Worm (Caenorhabditis elegans) whole organism, L1 larva: ENCODE results near the gene ari-2.

ENCODE experiments used
- C04F5.9 ChIP-seq: sonication (generic microtip); optimal IDR thresholded peaks from 2 replicates; lab custom pipeline; 2016; ENCODE audit warnings: missing genetic modification characterization, missing compliant biosample characterization
- C16A3.4 ChIP-seq: fragments of 150-350 bp; optimal IDR thresholded peaks from 2 replicates; lab custom pipeline; 2014; ENCODE audit warnings: missing biosample characterization, missing genetic modification characterization
- aha-1 ChIP-seq: fragments of 150-350 bp; optimal IDR thresholded peaks from 2 replicates; lab custom pipeline; 2014; ENCODE audit warnings: missing biosample characterization, missing genetic modification characterization
- ama-1 ChIP-seq: fragments of 150-350 bp; optimal IDR thresholded peaks from 2 replicates; lab custom pipeline; 2014
- blmp-1 ChIP-seq: fragments of 150-350 bp; optimal IDR thresholded peaks from 2 replicates; lab custom pipeline; 2014; ENCODE audit warnings: missing biosample characterization, missing genetic modification characterization
- ceh-82 ChIP-seq, 3 experiments: fragments of 150-350 bp in 1 of 3; sonication (generic microtip) in 2 of 3; optimal IDR thresholded peaks; 2 replicates each; lab custom pipeline; 2014 to 2017; ENCODE audit warnings: missing biosample characterization in 3 of 3, missing genetic modification characterization in 3 of 3
- ceh-90 ChIP-seq: sonication (generic microtip); optimal IDR thresholded peaks from 2 replicates; lab custom pipeline; 2016; ENCODE audit warnings: missing genetic modification characterization, missing compliant biosample characterization
- dsc-1 ChIP-seq: sonication (generic microtip); optimal IDR thresholded peaks from 2 replicates; lab custom pipeline; 2016; ENCODE audit warnings: mild to moderate bottlenecking, missing genetic modification characterization, missing compliant biosample characterization
- efl-1 ChIP-seq, 4 experiments: fragments of 150-350 bp; optimal IDR thresholded peaks in 3 of 4; peaks in 1 of 4; 1 replicate in 1 of 4; 2 replicates in 3 of 4; lab custom pipeline; 2014; ENCODE audit warnings: missing biosample characterization in 2 of 4, missing genetic modification characterization in 2 of 4, missing genetic modification reagents in 2 of 4
- efl-3 ChIP-seq: fragments of 200-800 bp; sonication (Bioruptor generic); optimal IDR thresholded peaks from 2 replicates; lab custom pipeline; 2018; ENCODE audit warnings: mild to moderate bottlenecking, missing genetic modification characterization, missing compliant biosample characterization
- egl-27 ChIP-seq, 2 experiments: fragments of 150-350 bp in 1 of 2; sonication (generic microtip); optimal IDR thresholded peaks; 3 replicates each; lab custom pipeline; 2017 to 2018; ENCODE audit warnings: missing biosample characterization in 2 of 2, missing genetic modification characterization in 2 of 2, missing genetic modification reagents in 2 of 2
- elt-3 ChIP-seq, 6 experiments: fragments of 150-350 bp in 1 of 6; sonication (generic microtip); optimal IDR thresholded peaks; 2 replicates each; lab custom pipeline; 2017 to 2018; ENCODE audit warnings: missing biosample characterization in 6 of 6, missing genetic modification characterization in 6 of 6, inconsistent platforms in 1 of 6
- ets-5 ChIP-seq: fragments of 200-800 bp; sonication (Bioruptor generic); IDR thresholded peaks from 2 replicates; pipeline ENCODE4 v1.3.6; 2022; ENCODE audit warnings: missing genetic modification characterization, missing compliant biosample characterization
- fkh-4 ChIP-seq: sonication (generic microtip); optimal IDR thresholded peaks from 2 replicates; lab custom pipeline; 2016; ENCODE audit warnings: missing compliant biosample characterization, missing genetic modification characterization, borderline replicate concordance
- hlh-17 ChIP-seq: fragments of 200-800 bp; sonication (Bioruptor generic); optimal IDR thresholded peaks from 2 replicates; lab custom pipeline; 2018; ENCODE audit warnings: missing genetic modification characterization, mild to moderate bottlenecking, missing compliant biosample characterization, moderate library complexity, borderline replicate concordance
- hpl-2 ChIP-seq: fragments of 150-350 bp; optimal IDR thresholded peaks from 2 replicates; lab custom pipeline; 2014; ENCODE audit warnings: missing biosample characterization, missing genetic modification reagents, missing genetic modification characterization
- lin-14 ChIP-seq: fragments of 200-800 bp; sonication (Bioruptor generic); optimal IDR thresholded peaks from 2 replicates; lab custom pipeline; 2018; ENCODE audit warnings: mild to moderate bottlenecking, missing genetic modification characterization, moderate library complexity, missing compliant biosample characterization
- lin-39 ChIP-seq: fragments of 150-350 bp; optimal IDR thresholded peaks from 2 replicates; lab custom pipeline; 2014; ENCODE audit warnings: missing biosample characterization, missing genetic modification reagents, missing genetic modification characterization
- lir-3 ChIP-seq: sonication (generic microtip); optimal IDR thresholded peaks from 2 replicates; lab custom pipeline; 2016; ENCODE audit warnings: mild to moderate bottlenecking, missing genetic modification characterization, moderate library complexity, missing compliant biosample characterization; ENCODE audit not compliant: poor library complexity
- lsy-2 ChIP-seq, 2 experiments: fragments of 150-350 bp; optimal IDR thresholded peaks; 2 replicates each; lab custom pipeline; 2014; ENCODE audit warnings: missing biosample characterization in 2 of 2, missing genetic modification characterization in 2 of 2
- mep-1 ChIP-seq: fragments of 150-350 bp; optimal IDR thresholded peaks from 2 replicates; lab custom pipeline; 2014; ENCODE audit warnings: missing biosample characterization, missing genetic modification characterization
- nhr-11 ChIP-seq: fragments of 150-350 bp; optimal IDR thresholded peaks from 2 replicates; lab custom pipeline; 2014; ENCODE audit warnings: missing biosample characterization, missing genetic modification characterization
- nhr-12 ChIP-seq: sonication (generic microtip); optimal IDR thresholded peaks from 2 replicates; lab custom pipeline; 2017; ENCODE audit warnings: missing biosample characterization, missing genetic modification characterization
- nhr-19 ChIP-seq: fragments of 200-800 bp; sonication (Bioruptor generic); conservative IDR thresholded peaks from 2 replicates; pipeline ENCODE4 v1.3.6; 2022; ENCODE audit warnings: missing genetic modification characterization, missing compliant biosample characterization
- nhr-20 ChIP-seq: sonication (generic microtip); optimal IDR thresholded peaks from 2 replicates; lab custom pipeline; 2016; ENCODE audit warnings: mild to moderate bottlenecking, missing genetic modification characterization, missing compliant biosample characterization
- nhr-28 ChIP-seq: fragments of 150-350 bp; optimal IDR thresholded peaks from 2 replicates; lab custom pipeline; 2014; ENCODE audit warnings: missing biosample characterization, missing genetic modification characterization
- nhr-47 ChIP-seq: sonication (generic microtip); optimal IDR thresholded peaks from 2 replicates; lab custom pipeline; 2016; ENCODE audit warnings: mild to moderate bottlenecking, missing genetic modification characterization, moderate library complexity, missing compliant biosample characterization
- nhr-71 ChIP-seq: sonication (generic microtip); optimal IDR thresholded peaks from 2 replicates; lab custom pipeline; 2016; ENCODE audit warnings: mild to moderate bottlenecking, missing genetic modification characterization, moderate library complexity, missing compliant biosample characterization
- nhr-76 ChIP-seq: sonication (generic microtip); optimal IDR thresholded peaks from 2 replicates; lab custom pipeline; 2017; ENCODE audit warnings: missing biosample characterization, missing genetic modification characterization
- nhr-84 ChIP-seq: sonication (generic microtip); optimal IDR thresholded peaks from 2 replicates; lab custom pipeline; 2017; ENCODE audit warnings: missing biosample characterization, missing genetic modification characterization
- nhr-85 ChIP-seq: sonication (generic microtip); peaks from one replicate; lab custom pipeline; 2016; ENCODE audit warnings: missing genetic modification characterization, inconsistent platforms, missing compliant biosample characterization
- nhr-90 ChIP-seq: sonication (generic microtip); optimal IDR thresholded peaks from 2 replicates; lab custom pipeline; 2016; ENCODE audit warnings: mild to moderate bottlenecking, missing genetic modification characterization, missing compliant biosample characterization; ENCODE audit not compliant: poor library complexity
- pag-3 ChIP-seq: sonication (generic microtip); optimal IDR thresholded peaks from 2 replicates; lab custom pipeline; 2017; ENCODE audit warnings: missing genetic modification characterization, mild to moderate bottlenecking, missing compliant biosample characterization, antibody characterized with exemption, borderline replicate concordance; ENCODE audit not compliant: insufficient read depth
- pax-3 ChIP-seq: fragments of 200-800 bp; sonication (Bioruptor generic); optimal IDR thresholded peaks from 2 replicates; lab custom pipeline; 2018; ENCODE audit warnings: mild to moderate bottlenecking, missing genetic modification characterization, moderate library complexity, missing compliant biosample characterization
- pqm-1 ChIP-seq: sonication (generic microtip); optimal IDR thresholded peaks from 3 replicates; lab custom pipeline; 2017; ENCODE audit warnings: missing biosample characterization, missing genetic modification characterization
- rnt-1 ChIP-seq: sonication (generic microtip); optimal IDR thresholded peaks from 2 replicates; lab custom pipeline; 2016; ENCODE audit warnings: mild to moderate bottlenecking, missing genetic modification characterization, moderate library complexity, missing compliant biosample characterization
- snu-23 ChIP-seq: sonication (generic microtip); optimal IDR thresholded peaks from 2 replicates; lab custom pipeline; 2016; ENCODE audit warnings: missing genetic modification characterization, missing compliant biosample characterization
- sox-4 ChIP-seq: sonication (generic microtip); optimal IDR thresholded peaks from 2 replicates; lab custom pipeline; 2016; ENCODE audit warnings: missing genetic modification characterization, missing compliant biosample characterization
- sup-37 ChIP-seq: fragments of 200-800 bp; sonication (Bioruptor generic); optimal IDR thresholded peaks from 2 replicates; lab custom pipeline; 2018; ENCODE audit warnings: mild to moderate bottlenecking, missing genetic modification characterization, missing compliant biosample characterization
- swsn-7 ChIP-seq: sonication (generic microtip); optimal IDR thresholded peaks from 2 replicates; lab custom pipeline; 2016; ENCODE audit warnings: missing genetic modification characterization, missing compliant biosample characterization
- tbx-2 ChIP-seq: sonication (generic microtip); optimal IDR thresholded peaks from 2 replicates; lab custom pipeline; 2016; ENCODE audit warnings: missing genetic modification characterization, missing compliant biosample characterization
- tlp-1 ChIP-seq: fragments of 150-350 bp; optimal IDR thresholded peaks from 2 replicates; lab custom pipeline; 2014; ENCODE audit warnings: missing biosample characterization, missing genetic modification characterization
- unc-62 ChIP-seq: fragments of 150-350 bp; optimal IDR thresholded peaks from 2 replicates; lab custom pipeline; 2014; ENCODE audit warnings: missing biosample characterization, missing genetic modification reagents, missing genetic modification characterization
- unc-86 ChIP-seq: sonication (generic microtip); optimal IDR thresholded peaks from 2 replicates; lab custom pipeline; 2016; ENCODE audit warnings: missing genetic modification characterization, missing compliant biosample characterization
- vab-15 ChIP-seq: sonication (generic microtip); optimal IDR thresholded peaks from 2 replicates; lab custom pipeline; 2017; ENCODE audit warnings: missing genotype, mild to moderate bottlenecking, missing genetic modification characterization, missing compliant biosample characterization
- xbp-1 ChIP-seq: sonication (generic microtip); optimal IDR thresholded peaks from 2 replicates; lab custom pipeline; 2016; ENCODE audit warnings: missing genetic modification characterization, missing compliant biosample characterization
- zag-1 ChIP-seq: fragments of 150-350 bp; optimal IDR thresholded peaks from 2 replicates; lab custom pipeline; 2014; ENCODE audit warnings: missing biosample characterization, missing genetic modification characterization
- zip-4 ChIP-seq: fragments of 200-800 bp; sonication (Bioruptor generic); optimal IDR thresholded peaks from 2 replicates; lab custom pipeline; 2018; ENCODE audit warnings: mild to moderate bottlenecking, missing genetic modification characterization, moderate library complexity, missing compliant biosample characterization
- ztf-11 ChIP-seq, 2 experiments: sonication (generic microtip); optimal IDR thresholded peaks; 2 replicates each; lab custom pipeline; 2016 to 2017; ENCODE audit warnings: missing genetic modification characterization in 2 of 2, missing biosample characterization in 1 of 2, missing compliant biosample characterization in 1 of 2
- ztf-4 ChIP-seq: fragments of 150-350 bp; optimal IDR thresholded peaks from 2 replicates; lab custom pipeline; 2014; ENCODE audit warnings: missing biosample characterization, missing genetic modification characterization

ari-2 gene

DNA sequence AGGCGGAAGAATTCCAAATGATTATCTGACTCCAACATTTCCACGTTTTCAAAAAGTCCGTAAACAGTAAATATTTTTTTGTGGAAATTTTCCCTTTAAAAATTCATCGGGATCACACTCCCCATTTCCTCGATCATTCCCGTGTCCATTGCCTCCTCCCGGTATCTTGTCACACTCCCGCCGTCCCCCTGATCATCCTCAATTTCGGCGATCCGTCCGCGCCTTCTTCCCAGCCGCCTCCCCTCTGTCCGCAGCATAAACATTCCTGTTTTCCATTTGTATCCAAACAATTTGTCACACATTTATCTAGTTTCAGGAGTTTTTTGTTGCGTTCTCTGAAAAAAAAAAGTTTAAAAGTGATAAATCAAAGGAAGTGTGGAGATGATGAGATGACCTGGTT, 42.0 kb downstream of the ari-2 start:
- peak; percentile 15 for TF ChIP-seq nhr-71 (tag; lab: Kevin White, UChicago)
- TF ChIP-seq lin-14 (GFP tag; lab: Kevin White, UChicago) = peak; percentile 74
- peak; percentile 7 for TF ChIP-seq nhr-47 (tag; lab: Kevin White, UChicago)
- TF ChIP-seq elt-3 (tag; optimal IDR thresholded peaks at IDR 0.05; lab: Kevin White, UChicago) = peak in 1 of 6 experiments; percentile 3
- peak; percentile 83 for TF ChIP-seq nhr-85
- TF ChIP-seq blmp-1 (tag; lab: Kevin White, UChicago) = peak; percentile 78
- no peak for TF ChIP-seq ets-5
- peak; percentile 4 for TF ChIP-seq C16A3.4 (tag; lab: Kevin White, UChicago)
- TF ChIP-seq snu-23 (GFP tag; lab: Kevin White, UChicago) = no peak

DNA sequence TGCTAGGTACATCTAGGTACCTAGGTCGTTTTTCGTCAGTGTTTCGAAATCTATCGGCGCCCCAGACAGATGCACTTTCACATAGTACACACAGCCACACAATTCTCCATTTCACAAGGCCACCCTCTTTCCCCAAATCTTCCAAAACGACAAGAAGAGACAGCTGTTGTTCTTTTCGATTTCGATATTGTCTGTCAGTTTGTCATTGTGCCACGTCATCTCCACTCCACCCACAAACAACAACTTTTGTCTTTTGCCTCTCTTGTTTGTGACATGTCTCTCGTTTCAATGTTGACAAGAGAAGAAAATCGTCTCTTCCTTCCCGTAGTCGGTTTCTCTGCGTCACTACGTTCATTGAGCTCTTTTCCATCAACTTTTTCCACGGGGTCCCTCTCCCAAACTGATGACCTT, 42.9 kb downstream of the ari-2 start:
- TF ChIP-seq nhr-47 (tag; lab: Kevin White, UChicago) (peak; percentile 68), nhr-76 (no peak), nhr-28 (tag; lab: Kevin White, UChicago) (no peak), hpl-2 (no peak), aha-1 (no peak), swsn-7 (tag; lab: Kevin White, UChicago) (peak; percentile 48), nhr-84 (tag; lab: Kevin White, UChicago) (no peak), tbx-2 (peak; percentile 71), sup-37 (GFP tag; lab: Kevin White, UChicago) (no peak), hlh-17 (GFP tag; lab: Kevin White, UChicago) (no peak), nhr-20 (tag; lab: Kevin White, UChicago) (peak; percentile 74), rnt-1 (tag; lab: Kevin White, UChicago) (peak; percentile 69), pag-3 (tag; lab: Kevin White, UChicago) (no peak), ztf-11 (tag; optimal IDR thresholded peaks at IDR 0.05; lab: Kevin White, UChicago) (no peak), ceh-82 (tag; optimal IDR thresholded peaks at IDR 0.05; lab: Kevin White, UChicago) (peak in 1 of 3 experiments; percentile 28), ztf-4 (tag; lab: Kevin White, UChicago) (peak; percentile 45), efl-3 (GFP tag; lab: Kevin White, UChicago) (no peak), lsy-2 (tag; optimal IDR thresholded peaks at IDR 0.05; lab: Kevin White, UChicago) (peak; percentile 60 to 80), dsc-1 (tag; lab: Kevin White, UChicago) (no peak), elt-3 (tag; optimal IDR thresholded peaks at IDR 0.05; lab: Kevin White, UChicago) (peak in 2 of 6 experiments; percentile 16 to 38), efl-1 (optimal IDR thresholded peaks at IDR 0.05; lab: Kevin White, UChicago) (peak; percentile 39 to 53), efl-1 (GFP tag; optimal IDR thresholded peaks at IDR 0.05 in 1 of 2; lab: Kevin White, UChicago) (peak in 1 of 2 experiments; percentile 90), nhr-11 (tag; lab: Kevin White, UChicago) (peak; percentile 65), nhr-90 (tag; lab: Kevin White, UChicago) (peak; percentile 69), lir-3 (tag; lab: Kevin White, UChicago) (peak; percentile 10), unc-86 (tag; lab: Kevin White, UChicago) (no peak), blmp-1 (tag; lab: Kevin White, UChicago) (peak; percentile 84), snu-23 (GFP tag; lab: Kevin White, UChicago) (peak; percentile 70), nhr-12 (tag; lab: Kevin White, UChicago) (no peak), egl-27 (tag; optimal IDR thresholded peaks at IDR 0.05; lab: Kevin White, UChicago) (peak in 1 of 2 experiments; percentile 2), mep-1 (peak; percentile 83), pax-3 (no peak), unc-62 (GFP tag; lab: Kevin White, UChicago) (peak; percentile 12), ceh-90 (no peak), tlp-1 (no peak), C04F5.9 (tag; lab: Kevin White, UChicago) (no peak), nhr-71 (tag; lab: Kevin White, UChicago) (peak; percentile 91), fkh-4 (tag; lab: Kevin White, UChicago) (no peak), ama-1 (lab: Kevin White, UChicago) (no peak), zag-1 (no peak), nhr-19 (GFP tag; lab: Robert Waterston, UW) (peak; percentile 70), vab-15 (tag; lab: Kevin White, UChicago) (no peak), pqm-1 (tag; lab: Kevin White, UChicago) (no peak), lin-39 (tag; lab: Kevin White, UChicago) (peak; percentile 65), sox-4 (tag; lab: Kevin White, UChicago) (no peak), zip-4 (GFP tag; lab: Kevin White, UChicago) (no peak), xbp-1 (peak; percentile 77)
